Fruit fly (Drosophila melanogaster): ENCODE data around the gene nht.

nht gene

DNA sequence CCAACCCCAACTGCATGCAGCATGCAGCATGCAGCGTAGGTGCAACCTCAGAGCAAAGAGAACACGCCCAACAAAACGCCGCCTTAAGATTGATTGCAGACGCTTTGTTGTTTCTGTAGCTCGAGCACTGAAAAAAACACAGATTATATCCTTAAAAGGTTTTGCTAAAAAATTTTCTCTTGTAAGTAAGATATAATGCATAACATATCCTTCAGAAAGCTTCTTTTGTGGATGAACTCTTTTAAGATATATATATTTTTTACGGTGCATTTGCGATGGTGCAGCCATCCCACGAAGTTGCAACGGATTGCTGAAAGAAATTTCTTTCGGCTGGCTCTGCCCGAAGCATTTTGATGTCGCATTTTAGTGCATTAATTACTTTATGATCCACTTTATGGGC lies 42.9 kb downstream of the nht start (continued):
- TF ChIP-seq Blimp-1 (GFP tag; optimal IDR thresholded peaks at IDR 0.05) (peak; percentile 14), net (GFP tag; optimal IDR thresholded peaks at IDR 0.05) (peak; percentile 31), CG10631 (GFP tag; optimal IDR thresholded peaks at IDR 0.05) (peak; percentile 60), CG4318 (GFP tag; optimal IDR thresholded peaks at IDR 0.05) (no peak), CG1621 (tag; optimal IDR thresholded peaks at IDR 0.05) (no peak), CG32006 (GFP tag; optimal IDR thresholded peaks at IDR 0.05) (peak; percentile 31), Ets96B (tag; optimal IDR thresholded peaks at IDR 0.05) (peak; percentile 21)

DNA sequence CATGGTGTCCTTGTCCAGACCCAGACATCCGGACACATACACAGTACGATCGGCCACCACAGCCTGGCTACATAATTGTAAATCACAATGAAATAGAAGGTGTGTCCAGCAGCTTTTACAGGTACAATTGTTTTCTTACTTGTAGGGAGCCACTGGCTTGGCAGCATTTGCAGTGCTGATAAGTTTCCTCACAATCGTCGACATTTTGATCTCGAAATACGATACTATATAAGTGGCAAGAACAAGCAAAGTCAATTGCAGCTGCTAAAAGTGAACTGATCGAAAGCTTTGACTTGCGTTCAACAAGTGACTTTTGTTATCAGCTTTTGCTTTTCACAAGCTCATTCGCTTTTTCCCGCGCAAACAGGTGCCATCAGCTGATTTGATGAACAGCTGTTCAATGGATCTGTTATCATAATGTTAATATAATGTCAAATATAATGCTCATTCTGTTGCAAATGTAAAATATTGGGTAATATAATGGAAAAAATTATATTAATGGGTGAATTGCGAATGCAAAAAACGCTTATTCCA lies 43.9 kb downstream of the nht start, which contains the start of gene UK114:
Gene UK114, minus strand, starts transcription at position 309 of the 534 bp plus-strand sequence.
- TF ChIP-seq dsx (GFP tag; optimal IDR thresholded peaks at IDR 0.05; ENCODE audit: poor library complexity, severe bottlenecking) = peak; percentile 22
- 0 out of 3 replicates have a peak, but pooled peaks have one; percentile 9 for TF ChIP-seq CG6163 (GFP tag; IDR thresholded peaks at IDR 0.05)
- no peak for TF ChIP-seq CG6854 (GFP tag; optimal IDR thresholded peaks at IDR 0.05)
- no peak for TF ChIP-seq CG10631 (GFP tag; optimal IDR thresholded peaks at IDR 0.05)
- TF ChIP-seq svp (GFP tag) = peak; percentile 96
- peak; percentile 35 for TF ChIP-seq Eip78C (GFP tag)

DNA sequence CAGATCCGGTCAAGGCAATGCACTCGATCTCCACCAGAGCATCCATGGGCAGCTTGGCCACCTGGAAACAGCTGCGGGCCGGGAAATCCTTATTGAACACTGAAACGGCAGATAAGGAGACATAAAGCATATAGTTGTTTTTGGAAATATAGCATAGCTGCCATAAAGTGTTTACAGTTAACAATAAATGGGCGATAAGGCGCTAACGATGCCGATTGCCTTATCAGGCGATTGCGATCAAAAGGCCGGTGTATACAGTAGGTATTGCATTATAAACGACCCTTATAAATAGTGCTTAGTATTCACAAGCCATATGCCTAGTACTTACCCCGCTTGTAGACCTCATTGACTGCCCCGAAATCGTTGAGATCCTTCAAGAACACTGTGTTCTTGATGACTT lies 44.4 kb downstream of the nht start:
- TF ChIP-seq spab (GFP tag; optimal IDR thresholded peaks at IDR 0.05) (no peak), achi (GFP tag; optimal IDR thresholded peaks at IDR 0.05) (no peak), OdsH (GFP tag; optimal IDR thresholded peaks at IDR 0.05) (no peak), CG11762 (GFP tag; optimal IDR thresholded peaks at IDR 0.05; ENCODE audit: insufficient read depth) (no peak), Blimp-1 (GFP tag; optimal IDR thresholded peaks at IDR 0.05) (no peak), fd85E (GFP tag; optimal IDR thresholded peaks at IDR 0.05) (no peak), CG1621 (tag; optimal IDR thresholded peaks at IDR 0.05) (no peak), eg (GFP tag; IDR thresholded peaks at IDR 0.05) (no peak), CG4318 (GFP tag; optimal IDR thresholded peaks at IDR 0.05) (no peak), dsx (GFP tag; optimal IDR thresholded peaks at IDR 0.05; ENCODE audit: poor library complexity, severe bottlenecking) (no peak), CG8119 (GFP tag; IDR thresholded peaks at IDR 0.05) (no peak), svp (GFP tag) (no peak), fkh (GFP tag; optimal IDR thresholded peaks at IDR 0.05) (no peak), Ets96B (tag; optimal IDR thresholded peaks at IDR 0.05) (no peak), fd59A (GFP tag; optimal IDR thresholded peaks at IDR 0.05) (no peak), Hr39 (GFP tag; optimal IDR thresholded peaks at IDR 0.05) (no peak)

DNA sequence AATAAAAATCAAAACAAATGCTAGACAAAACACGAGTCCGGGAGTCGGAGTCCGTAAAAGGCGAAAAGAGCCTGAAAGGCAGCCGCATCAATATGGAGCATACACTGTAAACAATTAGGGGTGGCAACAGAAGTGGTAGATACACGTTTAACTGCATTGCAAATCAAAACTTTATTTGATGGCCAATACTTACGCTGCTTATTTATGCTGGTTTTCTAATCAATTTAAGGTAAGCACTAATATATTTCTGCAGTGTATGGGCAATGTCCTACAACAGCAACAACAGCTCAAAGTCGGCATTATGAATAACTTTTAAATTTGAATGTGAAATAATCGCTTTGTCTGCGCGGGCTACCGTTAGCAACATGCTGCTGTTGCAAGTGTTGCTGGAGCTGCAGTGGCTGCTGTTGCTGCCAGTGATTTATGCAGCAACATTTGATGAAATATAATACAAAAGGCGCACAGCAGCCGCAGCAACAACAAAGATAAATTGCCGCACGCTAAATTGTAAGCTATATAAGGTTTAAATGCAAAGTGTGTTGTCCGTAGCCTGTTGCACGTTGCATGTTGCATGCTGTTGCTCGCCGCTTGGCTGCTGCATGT lies 45.1 kb downstream of the nht start:
- peak; percentile 32 for TF ChIP-seq CG3032 (tag; optimal IDR thresholded peaks at IDR 0.05)
- TF ChIP-seq pdm3 (GFP tag; optimal IDR thresholded peaks at IDR 0.05) = peak; percentile 40
- no peak for TF ChIP-seq CG11294 (GFP tag; IDR thresholded peaks at IDR 0.05)
- no peak for TF ChIP-seq Ets21C (GFP tag; optimal IDR thresholded peaks at IDR 0.05)
- no peak for TF ChIP-seq Smox (GFP tag; optimal IDR thresholded peaks at IDR 0.05)
- TF ChIP-seq CG8632 (GFP tag; optimal IDR thresholded peaks at IDR 0.05) = no peak
- no peak for TF ChIP-seq fd59A (GFP tag; optimal IDR thresholded peaks at IDR 0.05)
- TF ChIP-seq CG7368 (GFP tag; optimal IDR thresholded peaks at IDR 0.05) = no peak
- TF ChIP-seq CG15336 (GFP tag; IDR thresholded peaks at IDR 0.05) = no peak
- no peak for TF ChIP-seq salr (GFP tag; optimal IDR thresholded peaks at IDR 0.05)
- TF ChIP-seq CG11762 (GFP tag; optimal IDR thresholded peaks at IDR 0.05; ENCODE audit: insufficient read depth) = no peak
- no peak for TF ChIP-seq Hr38 (GFP tag; optimal IDR thresholded peaks at IDR 0.05)
- peak; percentile 17 for TF ChIP-seq cyc (GFP tag; optimal IDR thresholded peaks at IDR 0.05)
- 0 out of 3 replicates have a peak, but pooled peaks have one; percentile 40 for TF ChIP-seq CG8119 (GFP tag; IDR thresholded peaks at IDR 0.05)
- peak; percentile 8 for TF ChIP-seq Met (GFP tag; optimal IDR thresholded peaks at IDR 0.05)
- TF ChIP-seq CG31627 (GFP tag; optimal IDR thresholded peaks at IDR 0.05) = peak; percentile 35
- peak; percentile 1 for TF ChIP-seq Sox102F (GFP tag; optimal IDR thresholded peaks at IDR 0.05)
- no peak for TF ChIP-seq CG16779 (tag; optimal IDR thresholded peaks at IDR 0.05)
- TF ChIP-seq CG6854 (GFP tag; optimal IDR thresholded peaks at IDR 0.05) = no peak
- no peak for TF ChIP-seq CG6792 (GFP tag; optimal IDR thresholded peaks at IDR 0.05)
- TF ChIP-seq dac (GFP tag; optimal IDR thresholded peaks at IDR 0.05) = no peak
- no peak for TF ChIP-seq fd85E (GFP tag; optimal IDR thresholded peaks at IDR 0.05)
- no peak for TF ChIP-seq Sox15 (GFP tag; optimal IDR thresholded peaks at IDR 0.05)
- TF ChIP-seq Blimp-1 (GFP tag; optimal IDR thresholded peaks at IDR 0.05) = no peak
- TF ChIP-seq Eip78C (GFP tag) = peak; percentile 70
- TF ChIP-seq Hr4 (GFP tag; optimal IDR thresholded peaks at IDR 0.05) = peak; percentile 54
- TF ChIP-seq CG6808 (GFP tag; optimal IDR thresholded peaks at IDR 0.05) = no peak
- peak; percentile 25 for TF ChIP-seq esn (GFP tag; optimal IDR thresholded peaks at IDR 0.05)
- TF ChIP-seq CG10669 (GFP tag; optimal IDR thresholded peaks at IDR 0.05) = peak; percentile 22
